Worm (Caenorhabditis elegans): ENCODE measurements around the gene F42A9.7.
A peak's percentile ranks its signal among the peaks of the same experiment; 100 is the strongest.

ce11 chrIV:8605217-8605616 is 11.7 kb downstream of the F42A9.7 start:
- no peak for TF ChIP-seq jun-1 (tag; optimal IDR thresholded peaks at IDR 0.05)
- TF ChIP-seq unc-62 (GFP tag; optimal IDR thresholded peaks at IDR 0.05), result no peak
- TF ChIP-seq ama-1 (optimal IDR thresholded peaks at IDR 0.05), result no peak
- peak; percentile 59 to 71 for TF ChIP-seq lsy-2 (tag; optimal IDR thresholded peaks at IDR 0.05)
- no peak for TF ChIP-seq nhr-12 (tag; optimal IDR thresholded peaks at IDR 0.05)
- TF ChIP-seq sox-4 (tag; optimal IDR thresholded peaks at IDR 0.05), result no peak
- TF ChIP-seq ztf-11 (tag; optimal IDR thresholded peaks at IDR 0.05), result no peak
- TF ChIP-seq rnt-1 (tag; optimal IDR thresholded peaks at IDR 0.05), result peak; percentile 43
- no peak for TF ChIP-seq egl-27 (tag; optimal IDR thresholded peaks at IDR 0.05)
- TF ChIP-seq lin-39 (tag; optimal IDR thresholded peaks at IDR 0.05), result peak; percentile 44
